Fruit fly (Drosophila melanogaster): ENCODE data around the gene Sarm.

Gene Sarm

DNA sequence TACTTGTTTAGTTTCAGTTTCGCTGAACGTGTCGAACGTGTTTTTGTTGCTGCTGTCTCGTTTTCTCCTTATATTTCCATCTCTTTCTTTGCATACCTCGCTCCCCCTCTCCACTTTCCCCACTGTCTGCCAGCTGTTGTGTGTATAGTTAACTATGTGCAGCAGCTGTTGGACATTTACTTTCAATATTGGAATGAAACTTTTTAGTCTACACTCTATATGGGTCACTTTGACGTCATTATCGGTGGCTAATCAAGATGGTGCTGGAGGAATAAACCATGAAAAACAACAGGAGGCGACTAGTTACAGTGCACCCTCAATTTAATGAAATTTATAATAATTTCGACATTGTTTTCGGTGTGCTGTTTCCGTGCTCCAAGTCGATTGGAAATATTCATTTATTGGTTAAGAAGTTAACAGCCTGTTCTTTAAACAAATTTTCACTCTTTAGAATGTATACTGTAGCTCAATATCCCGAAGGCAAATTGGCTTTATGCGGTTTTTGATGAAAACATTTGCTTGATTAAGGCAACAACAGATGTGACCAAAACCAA, 34.4 kb upstream of the Sarm start (continued):
- TF ChIP-seq Max (GFP tag; optimal IDR thresholded peaks at IDR 0.05) (no peak), ap (GFP tag; IDR thresholded peaks at IDR 0.05) (no peak), Hmr (GFP tag; optimal IDR thresholded peaks at IDR 0.05) (peak; percentile 9), CG6272 (GFP tag; IDR thresholded peaks at IDR 0.05) (no peak), repo (GFP tag; optimal IDR thresholded peaks at IDR 0.05) (no peak), sd (tag; optimal IDR thresholded peaks at IDR 0.05) (peak; percentile 91), abd-A (tag; optimal IDR thresholded peaks at IDR 0.05) (peak; percentile 17), sr (GFP tag; IDR thresholded peaks at IDR 0.05) (no peak), seq (GFP tag; IDR thresholded peaks at IDR 0.05) (no peak), bsh (GFP tag; optimal IDR thresholded peaks at IDR 0.05) (no peak), CG3163 (GFP tag; optimal IDR thresholded peaks at IDR 0.05) (no peak), bcd (GFP tag; optimal IDR thresholded peaks at IDR 0.05) (no peak), CG10543 (GFP tag; optimal IDR thresholded peaks at IDR 0.05) (no peak), Ssrp (tag; optimal IDR thresholded peaks at IDR 0.05) (no peak), prd (optimal IDR thresholded peaks at IDR 0.05) (no peak), prd (GFP tag; IDR thresholded peaks at IDR 0.05) (peak; percentile 56; the same call in 2 of the 3 replicates), CG9437 (GFP tag; optimal IDR thresholded peaks at IDR 0.05) (no peak), al (GFP tag; IDR thresholded peaks at IDR 0.05) (0 out of 2 replicates have a peak, but pooled peaks have one; percentile 5), CG2712 (tag; optimal IDR thresholded peaks at IDR 0.05) (peak; percentile 33), CG2129 (GFP tag; IDR thresholded peaks at IDR 0.05; ENCODE audit: partially characterized antibody) (no peak), dmrt11E (tag; optimal IDR thresholded peaks at IDR 0.05) (no peak), CG7357 (GFP tag; IDR thresholded peaks at IDR 0.05) (no peak), nmo (GFP tag; optimal IDR thresholded peaks at IDR 0.05) (peak; percentile 78), CG42726 (GFP tag; IDR thresholded peaks at IDR 0.05; ENCODE audit: partially characterized antibody) (no peak), CG13296 (GFP tag; optimal IDR thresholded peaks at IDR 0.05) (no peak), CG10274 (GFP tag; optimal IDR thresholded peaks at IDR 0.05) (no peak), CG6791 (GFP tag; IDR thresholded peaks at IDR 0.05; ENCODE audit: partially characterized antibody) (no peak), maf-S (GFP tag; optimal IDR thresholded peaks at IDR 0.05) (no peak), CTCF (GFP tag; optimal IDR thresholded peaks at IDR 0.05) (no peak), CG9609 (GFP tag; optimal IDR thresholded peaks at IDR 0.05) (no peak), gcm2 (GFP tag; optimal IDR thresholded peaks at IDR 0.05) (no peak), ftz-f1 (GFP tag; optimal IDR thresholded peaks at IDR 0.05) (no peak), az2 (GFP tag; optimal IDR thresholded peaks at IDR 0.05) (no peak), CG8359 (GFP tag; optimal IDR thresholded peaks at IDR 0.05; ENCODE audit: borderline replicate concordance) (no peak), Xrp1 (GFP tag; IDR thresholded peaks at IDR 0.05) (peak; percentile 43; the same call in 1 of the 2 replicates), chif (GFP tag; optimal IDR thresholded peaks at IDR 0.05) (no peak), CG11695 (GFP tag; IDR thresholded peaks at IDR 0.05) (no peak), CG6654 (GFP tag; optimal IDR thresholded peaks at IDR 0.05) (no peak), Scr (GFP tag; IDR thresholded peaks at IDR 0.05; ENCODE audit: partially characterized antibody) (no peak), pfk (GFP tag; optimal IDR thresholded peaks at IDR 0.05) (no peak), inv (GFP tag; IDR thresholded peaks at IDR 0.05; ENCODE audit: partially characterized antibody) (no peak), ATbp (GFP tag; optimal IDR thresholded peaks at IDR 0.05) (peak; percentile 30), CG17802 (tag; optimal IDR thresholded peaks at IDR 0.05) (peak; percentile 5), Sin3A (optimal IDR thresholded peaks at IDR 0.05) (no peak), CG6175 (GFP tag; IDR thresholded peaks at IDR 0.05) (no peak), Bteb2 (GFP tag; optimal IDR thresholded peaks at IDR 0.05) (no peak), kay (GFP tag; optimal IDR thresholded peaks at IDR 0.05) (no peak), gfzf (GFP tag; optimal IDR thresholded peaks at IDR 0.05) (no peak), CG2889 (GFP tag; IDR thresholded peaks at IDR 0.05) (no peak), CG7271 (tag; optimal IDR thresholded peaks at IDR 0.05) (no peak), nerfin-2 (GFP tag; IDR thresholded peaks at IDR 0.05; ENCODE audit: partially characterized antibody) (no peak)

All from whole organism, embryonic.